Fruit fly (Drosophila melanogaster) whole organism, embryonic: ENCODE data around the gene CG15368.

Source experiments
- CG10979 ChIP-seq: fragments of 200-800 bp; sonication (Bioruptor generic); optimal IDR thresholded peaks from 2 replicates; lab custom pipeline; 2018; ENCODE audit warnings: missing biosample characterization, mild to moderate bottlenecking, missing genetic modification characterization, moderate library complexity
- CG13296 ChIP-seq: fragments of 200-800 bp; sonication (Bioruptor generic); optimal IDR thresholded peaks from 3 replicates; lab custom pipeline; 2018; ENCODE audit warnings: missing biosample characterization, mild to moderate bottlenecking, missing genetic modification characterization
- CG13424 ChIP-seq: fragments of 200-800 bp; sonication (Bioruptor generic); optimal IDR thresholded peaks from 2 replicates; lab custom pipeline; 2019; ENCODE audit warnings: missing biosample characterization, mild to moderate bottlenecking, missing genetic modification characterization, moderate library complexity
- CG14014 ChIP-seq: fragments of 200-800 bp; sonication (Bioruptor generic); IDR thresholded peaks from 2 replicates; pipeline ENCODE4 v1.3.6; 2022; ENCODE audit warnings: missing biosample characterization, missing genetic modification characterization
- CG1529 ChIP-seq: fragments of 200-800 bp; sonication (Bioruptor generic); optimal IDR thresholded peaks from 3 replicates; lab custom pipeline; 2018; ENCODE audit warnings: missing biosample characterization, missing genetic modification characterization
- CG15479 ChIP-seq: fragments of 200-800 bp; sonication (Bioruptor generic); optimal IDR thresholded peaks from 3 replicates; lab custom pipeline; 2019; ENCODE audit warnings: missing biosample characterization, mild to moderate bottlenecking, missing genetic modification characterization, moderate library complexity
- CG15514 ChIP-seq: fragments of 200-800 bp; sonication (Bioruptor generic); optimal IDR thresholded peaks from 3 replicates; lab custom pipeline; 2017; ENCODE audit warnings: missing biosample characterization, missing genetic modification characterization, mild to moderate bottlenecking, moderate library complexity, missing genetic modification reagents
- CG1603 ChIP-seq: fragments of 200-800 bp; sonication (Bioruptor generic); optimal IDR thresholded peaks from 2 replicates; lab custom pipeline; 2019; ENCODE audit warnings: missing biosample characterization, mild to moderate bottlenecking, missing genetic modification characterization, moderate library complexity
- CG16863 ChIP-seq: fragments of 200-800 bp; sonication (Bioruptor generic); optimal IDR thresholded peaks from 3 replicates; lab custom pipeline; 2016; ENCODE audit warnings: missing biosample characterization, missing genetic modification characterization
- CG17612 ChIP-seq: fragments of 200-800 bp; sonication (Bioruptor generic); IDR thresholded peaks from 2 replicates; pipeline ENCODE4 v1.3.6; 2022; ENCODE audit warnings: missing biosample characterization, missing genetic modification characterization
- CG17912 ChIP-seq: fragments of 200-800 bp; sonication (Bioruptor generic); optimal IDR thresholded peaks from 2 replicates; lab custom pipeline; 2018; ENCODE audit warnings: missing biosample characterization, mild to moderate bottlenecking, missing genetic modification characterization
- CG2712 ChIP-seq: fragments of 200-800 bp; optimal IDR thresholded peaks from 3 replicates; lab custom pipeline; 2019; ENCODE audit warnings: missing biosample characterization, mild to moderate bottlenecking, missing genetic modification characterization, moderate library complexity
- CG33557 ChIP-seq: fragments of 200-800 bp; sonication (Bioruptor generic); optimal IDR thresholded peaks from 2 replicates; lab custom pipeline; 2019; ENCODE audit warnings: missing biosample characterization, mild to moderate bottlenecking, missing genetic modification characterization, moderate library complexity
- CG3838 ChIP-seq: fragments of 200-800 bp; sonication (Bioruptor generic); optimal IDR thresholded peaks from 3 replicates; lab custom pipeline; 2016; ENCODE audit warnings: missing biosample characterization, missing genetic modification characterization
- CG4328 ChIP-seq: fragments of 200-800 bp; sonication (Bioruptor generic); optimal IDR thresholded peaks from 3 replicates; lab custom pipeline; 2017; ENCODE audit warnings: missing biosample characterization, missing genetic modification reagents, missing genetic modification characterization
- CG4617 ChIP-seq: fragments of 200-800 bp; sonication (Bioruptor generic); optimal IDR thresholded peaks from 3 replicates; lab custom pipeline; 2016; ENCODE audit warnings: missing biosample characterization, missing genetic modification characterization, borderline replicate concordance
- CG5180 ChIP-seq: fragments of 200-800 bp; sonication (Bioruptor generic); optimal IDR thresholded peaks from 3 replicates; lab custom pipeline; 2017; ENCODE audit warnings: missing biosample characterization, missing genetic modification characterization, mild to moderate bottlenecking, moderate library complexity, missing genetic modification reagents
- CG6689 ChIP-seq: fragments of 200-800 bp; sonication (Bioruptor generic); IDR thresholded peaks from 2 replicates; pipeline ENCODE4 v1.3.6; 2022; ENCODE audit warnings: missing biosample characterization, missing genetic modification characterization
- CG6813 ChIP-seq: fragments of 200-800 bp; sonication (Bioruptor generic); optimal IDR thresholded peaks from 2 replicates; lab custom pipeline; 2017; ENCODE audit warnings: missing biosample characterization, missing genetic modification characterization, mild to moderate bottlenecking, moderate library complexity, missing genetic modification reagents
- CG7372 ChIP-seq: fragments of 200-800 bp; sonication (Bioruptor generic); IDR thresholded peaks from 2 replicates; pipeline ENCODE4 v1.3.6; 2022; ENCODE audit warnings: missing biosample characterization, missing genetic modification characterization
- CG8944 ChIP-seq: fragments of 200-800 bp; sonication (Bioruptor generic); optimal IDR thresholded peaks from 3 replicates; lab custom pipeline; 2016; ENCODE audit warnings: missing biosample characterization, missing genetic modification characterization
- Dip2 ChIP-seq: fragments of 200-800 bp; sonication (Bioruptor generic); IDR thresholded peaks from 2 replicates; pipeline ENCODE4 v1.3.6; 2022; ENCODE audit warnings: missing biosample characterization, missing genetic modification characterization
- Dref ChIP-seq: fragments of 200-800 bp; sonication (Bioruptor generic); IDR thresholded peaks from 2 replicates; pipeline ENCODE4 v1.3.6; 2022; ENCODE audit warnings: missing biosample characterization, missing genetic modification characterization
- Fer1 ChIP-seq: fragments of 200-800 bp; sonication (Bioruptor generic); optimal IDR thresholded peaks from 2 replicates; lab custom pipeline; 2017; ENCODE audit warnings: missing biosample characterization, mild to moderate bottlenecking, missing genetic modification characterization
- Fer2 ChIP-seq: fragments of 200-800 bp; sonication (Bioruptor generic); optimal IDR thresholded peaks from 2 replicates; lab custom pipeline; 2018; ENCODE audit warnings: missing biosample characterization, mild to moderate bottlenecking, missing genetic modification characterization, moderate library complexity
- HHEX ChIP-seq: fragments of 200-800 bp; sonication (Bioruptor generic); optimal IDR thresholded peaks from 3 replicates; lab custom pipeline; 2017; ENCODE audit warnings: missing biosample characterization, mild to moderate bottlenecking, missing genetic modification characterization, missing genetic modification reagents
- Hmx ChIP-seq: fragments of 200-800 bp; sonication (Bioruptor generic); optimal IDR thresholded peaks from 2 replicates; lab custom pipeline; 2016; ENCODE audit warnings: missing biosample characterization, missing genetic modification characterization
- Hr78 ChIP-seq, 2 experiments: fragments of 200-800 bp in 1 of 2; fragments of >200 bp in 1 of 2; sonication (Bioruptor generic) in 1 of 2; optimal IDR thresholded peaks; 2 replicates each; lab custom pipeline; 2017 to 2019; ENCODE audit warnings: missing biosample characterization in 2 of 2, missing genetic modification characterization in 2 of 2, mild to moderate bottlenecking in 1 of 2, moderate library complexity in 1 of 2
- MESR4 ChIP-seq: fragments of 200-800 bp; sonication (Bioruptor generic); optimal IDR thresholded peaks from 2 replicates; lab custom pipeline; 2018; ENCODE audit warnings: missing biosample characterization, mild to moderate bottlenecking, missing genetic modification characterization, moderate library complexity
- Oaz ChIP-seq: fragments of 200-800 bp; sonication (Bioruptor generic); IDR thresholded peaks from 2 replicates; pipeline ENCODE4 v1.3.6; 2022; ENCODE audit warnings: missing biosample characterization, missing genetic modification characterization
- Ravus ChIP-seq: fragments of 200-800 bp; sonication (Bioruptor generic); IDR thresholded peaks from 2 replicates; pipeline ENCODE4 v1.3.6; 2022; ENCODE audit warnings: missing biosample characterization, missing genetic modification characterization
- Ssrp ChIP-seq: fragments of 200-800 bp; sonication (Bioruptor generic); optimal IDR thresholded peaks from 2 replicates; lab custom pipeline; 2018; ENCODE audit warnings: missing biosample characterization, mild to moderate bottlenecking, missing genetic modification characterization, moderate library complexity
- amos ChIP-seq: fragments of 200-800 bp; sonication (Bioruptor generic); IDR thresholded peaks from 2 replicates; pipeline ENCODE4 v1.3.6; 2022; ENCODE audit warnings: missing biosample characterization, missing genetic modification characterization; ENCODE audit not compliant: partially characterized antibody
- ara ChIP-seq: fragments of 200-800 bp; sonication (Bioruptor generic); IDR thresholded peaks from 2 replicates; pipeline ENCODE4 v1.3.6; 2022; ENCODE audit warnings: missing biosample characterization, missing genetic modification characterization
- bab2 ChIP-seq: fragments of 200-800 bp; sonication (Bioruptor generic); optimal IDR thresholded peaks from 2 replicates; lab custom pipeline; 2016; ENCODE audit warnings: missing biosample characterization, missing genetic modification characterization
- dan ChIP-seq: fragments of 200-800 bp; sonication (Bioruptor generic); IDR thresholded peaks from 2 replicates; pipeline ENCODE4 v1.3.6; 2022; ENCODE audit warnings: missing biosample characterization, missing genetic modification characterization
- disco-r ChIP-seq: fragments of 200-800 bp; sonication (Bioruptor generic); optimal IDR thresholded peaks from 2 replicates; lab custom pipeline; 2016; ENCODE audit warnings: missing biosample characterization, missing genetic modification characterization
- eve ChIP-seq, 2 experiments: fragments of >200 bp; optimal IDR thresholded peaks; 2 replicates each; lab custom pipeline; 2017; ENCODE audit warnings: missing biosample characterization in 2 of 2, missing genetic modification characterization in 2 of 2
- fd3F ChIP-seq: fragments of 200-800 bp; sonication (Bioruptor generic); optimal IDR thresholded peaks from 2 replicates; lab custom pipeline; 2018; ENCODE audit warnings: missing biosample characterization, mild to moderate bottlenecking, missing genetic modification characterization, moderate library complexity
- gcm ChIP-seq: fragments of 200-800 bp; sonication (Bioruptor generic); optimal IDR thresholded peaks from 2 replicates; lab custom pipeline; 2019; ENCODE audit warnings: missing biosample characterization, mild to moderate bottlenecking, missing genetic modification characterization, moderate library complexity
- h ChIP-seq: fragments of >200 bp; optimal IDR thresholded peaks from 2 replicates; lab custom pipeline; 2017
- hkb ChIP-seq, 2 experiments: fragments of 200-800 bp in 1 of 2; fragments of >200 bp in 1 of 2; sonication (Bioruptor generic) in 1 of 2; IDR thresholded peaks in 1 of 2; optimal IDR thresholded peaks in 1 of 2; 2 replicates each; pipeline versions ENCODE4 v1.3.6 to Lab custom; 2017 to 2022; ENCODE audit warnings: missing biosample characterization in 1 of 2, missing genetic modification characterization in 1 of 2
- ind ChIP-seq: fragments of 200-800 bp; sonication (Bioruptor generic); optimal IDR thresholded peaks from 3 replicates; lab custom pipeline; 2016; ENCODE audit warnings: missing biosample characterization, missing genetic modification characterization
- mam ChIP-seq: fragments of 200-800 bp; sonication (Bioruptor generic); optimal IDR thresholded peaks from 3 replicates; lab custom pipeline; 2016; ENCODE audit warnings: missing biosample characterization, missing genetic modification characterization
- oc ChIP-seq: fragments of 200-800 bp; sonication (Bioruptor generic); optimal IDR thresholded peaks from 2 replicates; lab custom pipeline; 2018; ENCODE audit warnings: missing biosample characterization, mild to moderate bottlenecking, missing genetic modification characterization, moderate library complexity
- onecut ChIP-seq: fragments of 200-800 bp; sonication (Bioruptor generic); IDR thresholded peaks from 2 replicates; pipeline ENCODE4 v1.3.6; 2022; ENCODE audit warnings: missing biosample characterization, missing genetic modification characterization
- sc ChIP-seq, 3 experiments: fragments of >200 bp in 2 of 3; fragments of 200-800 bp in 1 of 3; sonication (Bioruptor generic) in 1 of 3; optimal IDR thresholded peaks; 2 replicates in 2 of 3; 3 replicates in 1 of 3; lab custom pipeline; 2017; ENCODE audit warnings: mild to moderate bottlenecking in 1 of 3, missing biosample characterization in 1 of 3, missing genetic modification characterization in 1 of 3, missing genetic modification reagents in 1 of 3
- scrt ChIP-seq: fragments of 200-800 bp; sonication (Bioruptor generic); optimal IDR thresholded peaks from 2 replicates; lab custom pipeline; 2018; ENCODE audit warnings: missing biosample characterization, mild to moderate bottlenecking, missing genetic modification characterization, moderate library complexity
- stwl ChIP-seq: fragments of 200-800 bp; sonication (Bioruptor generic); optimal IDR thresholded peaks from 3 replicates; lab custom pipeline; 2018; ENCODE audit warnings: missing biosample characterization, mild to moderate bottlenecking, missing genetic modification characterization, moderate library complexity

Gene CG15368

dm6 chrX:9193604-9194003 lies 22.0 kb upstream of the CG15368 start, which contains the start of gene CG12106 (continued):
- TF ChIP-seq mam (GFP tag; lab: Kevin White, UChicago), result peak; percentile 59
- TF ChIP-seq stwl, result no peak
- TF ChIP-seq CG15514 (GFP tag; lab: Kevin White, UChicago), result peak; percentile 98
- no peak for TF ChIP-seq hkb (optimal IDR thresholded peaks at IDR 0.05; lab: Kevin White, UChicago)
- TF ChIP-seq hkb (GFP tag; IDR thresholded peaks at IDR 0.05; lab: Robert Waterston, UW), result peak; percentile 53
- TF ChIP-seq gcm (GFP tag; lab: Kevin White, UChicago), result no peak
- TF ChIP-seq CG17912 (GFP tag; lab: Kevin White, UChicago), result no peak
- no peak for TF ChIP-seq oc
- peak; percentile 29 for TF ChIP-seq CG15479 (GFP tag; lab: Kevin White, UChicago)
- no peak for TF ChIP-seq ara
- no peak for TF ChIP-seq CG8944 (GFP tag; lab: Kevin White, UChicago)
- TF ChIP-seq Hr78 (GFP tag; optimal IDR thresholded peaks at IDR 0.05; lab: Kevin White, UChicago), result no peak
- no peak for TF ChIP-seq CG1529 (GFP tag; lab: Kevin White, UChicago)
- TF ChIP-seq Hmx (GFP tag; lab: Kevin White, UChicago), result no peak
- TF ChIP-seq CG4328, result no peak
- peak; percentile 25 for TF ChIP-seq bab2 (GFP tag; lab: Kevin White, UChicago)
- TF ChIP-seq ind (GFP tag; lab: Kevin White, UChicago), result peak; percentile 51
- TF ChIP-seq Fer1 (GFP tag; lab: Kevin White, UChicago), result peak; percentile 55
- TF ChIP-seq HHEX (GFP tag; lab: Kevin White, UChicago), result no peak
- TF ChIP-seq CG13296 (GFP tag; lab: Kevin White, UChicago), result peak; percentile 50
- no peak for TF ChIP-seq disco-r (GFP tag; lab: Kevin White, UChicago)
- TF ChIP-seq CG16863 (GFP tag; lab: Kevin White, UChicago), result no peak
- no peak for TF ChIP-seq Fer2 (tag; lab: Kevin White, UChicago)
- TF ChIP-seq CG10979 (tag; lab: Kevin White, UChicago), result peak; percentile 16
- no peak for TF ChIP-seq scrt (GFP tag; lab: Kevin White, UChicago)
- no peak for TF ChIP-seq CG3838 (GFP tag; lab: Kevin White, UChicago)
- peak; percentile 22 for TF ChIP-seq fd3F (GFP tag; lab: Kevin White, UChicago)
- TF ChIP-seq CG14014 (GFP tag; lab: Robert Waterston, UW), result 0 out of 2 replicates have a peak, but pooled peaks have one; percentile 36
- TF ChIP-seq h (lab: Kevin White, UChicago), result no peak
- TF ChIP-seq CG5180 (GFP tag; lab: Kevin White, UChicago), result no peak
- TF ChIP-seq dan (GFP tag; lab: Robert Waterston, UW), result no peak
- peak; percentile 53; the same call in 1 of the 2 replicates for TF ChIP-seq CG7372 (GFP tag; lab: Robert Waterston, UW)
- TF ChIP-seq Dip2 (GFP tag; lab: Robert Waterston, UW), result no peak
- TF ChIP-seq MESR4 (GFP tag; lab: Kevin White, UChicago), result no peak
- TF ChIP-seq onecut (GFP tag; lab: Robert Waterston, UW), result peak; percentile 32; the same call in 1 of the 2 replicates
- TF ChIP-seq CG6813 (GFP tag; lab: Kevin White, UChicago), result no peak
- TF ChIP-seq eve (GFP tag; optimal IDR thresholded peaks at IDR 0.05; lab: Kevin White, UChicago), result no peak
- TF ChIP-seq CG4617, result peak; percentile 23
- TF ChIP-seq CG13424 (tag; lab: Kevin White, UChicago), result peak; percentile 67
- TF ChIP-seq CG6689 (GFP tag; lab: Robert Waterston, UW), result peak; percentile 28; the same call in 1 of the 2 replicates
- no peak for TF ChIP-seq amos (GFP tag; lab: Robert Waterston, UW)
- TF ChIP-seq CG2712 (tag; lab: Kevin White, UChicago), result peak; percentile 42
- TF ChIP-seq sc (optimal IDR thresholded peaks at IDR 0.05; lab: Kevin White, UChicago), result no peak
- TF ChIP-seq sc (GFP tag; optimal IDR thresholded peaks at IDR 0.05; lab: Kevin White, UChicago), result no peak
- TF ChIP-seq Dref (GFP tag; lab: Robert Waterston, UW), result no peak
- peak; percentile 31 for TF ChIP-seq CG33557 (GFP tag; lab: Kevin White, UChicago)
- TF ChIP-seq Ravus, result no peak
- TF ChIP-seq CG17612 (GFP tag; lab: Robert Waterston, UW), result no peak
- no peak for TF ChIP-seq Ssrp (tag; lab: Kevin White, UChicago)
- TF ChIP-seq CG1603 (tag; lab: Kevin White, UChicago), result peak; percentile 67
- peak; percentile 42; the same call in 1 of the 2 replicates for TF ChIP-seq Oaz
